Worm (Caenorhabditis elegans): ENCODE data around the gene T23C6.4.
"Not testable (repeated sequence)": the region's sequence is repeated elsewhere in the genome, so short reads cannot be mapped to it uniquely, and the experiment has no call there.

The T23C6.4 gene

ce11 chrX:17134427-17134826 is 15.3 kb downstream of the T23C6.4 start, which contains the start of gene K09E3.7:
TSS of gene K09E3.7 (minus strand) at chrX:17134527.
- TF ChIP-seq F22D6.2 (tag; optimal IDR thresholded peaks at IDR 0.05) (no peak), hlh-26 (GFP tag; conservative IDR thresholded peaks at IDR 0.05) (no peak), D2030.7 (GFP tag; IDR thresholded peaks at IDR 0.05) (no peak), ceh-58 (GFP tag; IDR thresholded peaks at IDR 0.05) (no peak), tlf-1 (GFP tag; optimal IDR thresholded peaks at IDR 0.05) (no peak), ceh-40 (GFP tag; IDR thresholded peaks at IDR 0.05) (no peak), attf-5 (GFP tag; optimal IDR thresholded peaks at IDR 0.05) (no peak), nfyb-1 (GFP tag; IDR thresholded peaks at IDR 0.05) (no peak), ceh-91 (GFP tag; IDR thresholded peaks at IDR 0.05) (no peak), nhr-27 (tag; optimal IDR thresholded peaks at IDR 0.05) (no peak), bed-2 (GFP tag; IDR thresholded peaks at IDR 0.05) (no peak)

ce11 chrX:17117359-17117758 is 32.4 kb downstream of the T23C6.4 start, which contains the start of gene K09E3.2:
TSS of gene K09E3.2 (plus strand) at chrX:17117659.
- not testable (repeated sequence) for TF ChIP-seq madf-8 (GFP tag; conservative IDR thresholded peaks at IDR 0.05); T07F8.4 (tag; optimal IDR thresholded peaks at IDR 0.05); lir-1 (GFP tag; conservative IDR thresholded peaks at IDR 0.05)

- TF ChIP-seq ztf-22 (GFP tag; optimal IDR thresholded peaks at IDR 0.05) (no peak), B0261.1 (tag; optimal IDR thresholded peaks at IDR 0.05) (no peak), akir-1 (GFP tag; optimal IDR thresholded peaks at IDR 0.05) (no peak), mel-28 (tag; optimal IDR thresholded peaks at IDR 0.05; ENCODE audit: borderline replicate concordance) (no peak), madf-10 (tag; optimal IDR thresholded peaks at IDR 0.05) (no peak), hlh-26 (GFP tag; conservative IDR thresholded peaks at IDR 0.05) (no peak), nhr-120 (GFP tag; IDR thresholded peaks at IDR 0.05) (no peak), lin-35 (GFP tag; optimal IDR thresholded peaks at IDR 0.05) (no peak), egl-18 (GFP tag; IDR thresholded peaks at IDR 0.05) (no peak), C06A6.2 (GFP tag; conservative IDR thresholded peaks at IDR 0.05) (no peak)
These were observed 34.6 kb downstream of the T23C6.4 start, which contains the start of gene lido-6 for ce11 chrX:17115089-17115488. TSS of gene lido-6 (minus strand) at chrX:17115189.

- TF ChIP-seq Y53G8AR.9 (GFP tag; conservative IDR thresholded peaks at IDR 0.05) (no peak), attf-3 (GFP tag; conservative IDR thresholded peaks at IDR 0.05) (no peak), nfya-1 (tag; optimal IDR thresholded peaks at IDR 0.05; ENCODE audit: borderline replicate concordance, insufficient read depth) (no peak), rcor-1 (GFP tag; IDR thresholded peaks at IDR 0.05) (no peak), madf-6 (GFP tag; IDR thresholded peaks at IDR 0.05) (no peak), ztf-25 (GFP tag; IDR thresholded peaks at IDR 0.05) (no peak), C17E4.6 (GFP tag; IDR thresholded peaks at IDR 0.05) (no peak)
These were observed 39.2 kb downstream of the T23C6.4 start, which contains the start of gene lido-5 for ce11 chrX:17110555-17110954. TSS of gene lido-5 (minus strand) at chrX:17110655.

DNA sequence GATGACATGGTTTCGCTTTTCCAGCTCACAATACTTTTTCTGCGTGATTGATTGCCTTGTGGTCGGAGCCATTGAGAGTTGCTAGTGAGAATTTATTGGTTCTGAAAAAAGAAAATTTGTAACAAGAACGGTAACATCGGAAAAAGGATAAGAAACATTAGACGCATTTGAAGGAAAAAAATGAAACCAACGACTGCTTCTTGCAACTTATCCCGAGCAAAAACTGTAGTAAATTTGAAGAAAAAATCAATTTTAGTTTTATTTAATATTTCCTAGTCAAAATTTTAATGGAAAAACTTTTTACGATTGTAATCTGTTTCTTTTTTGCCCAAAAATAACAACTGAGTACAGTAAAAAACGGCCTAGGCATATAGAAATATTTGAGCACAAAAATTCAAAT is 42.1 kb downstream of the T23C6.4 start, which contains the start of gene lido-4:
Gene lido-4, minus strand, starts transcription at position 101 of the 400 bp plus-strand sequence.
- no peak for TF ChIP-seq ceh-100 (GFP tag; IDR thresholded peaks at IDR 0.05)
- TF ChIP-seq C17E4.6 (GFP tag; IDR thresholded peaks at IDR 0.05): no peak
- no peak for TF ChIP-seq F52B5.7 (tag; optimal IDR thresholded peaks at IDR 0.05)
- TF ChIP-seq ztf-26 (tag; optimal IDR thresholded peaks at IDR 0.05): no peak
- TF ChIP-seq ceh-58 (GFP tag; IDR thresholded peaks at IDR 0.05): no peak
- no peak for TF ChIP-seq ztf-28 (GFP tag; IDR thresholded peaks at IDR 0.05)
- no peak for TF ChIP-seq let-607 (tag; optimal IDR thresholded peaks at IDR 0.05)
- TF ChIP-seq Y53G8AR.9 (GFP tag; conservative IDR thresholded peaks at IDR 0.05): no peak
- TF ChIP-seq F49E8.2 (tag; optimal IDR thresholded peaks at IDR 0.05; ENCODE audit: insufficient read depth): no peak
- no peak for TF ChIP-seq snpc-3.4 (tag; optimal IDR thresholded peaks at IDR 0.05)
- no peak for TF ChIP-seq F57A8.1 (GFP tag; optimal IDR thresholded peaks at IDR 0.05)
- TF ChIP-seq tbp1 (GFP tag; optimal IDR thresholded peaks at IDR 0.05): no peak

All from whole organism, young adult.